Worm (Caenorhabditis elegans): Measurements from ENCODE around the gene his-2.
A peak's percentile ranks its signal among the peaks of the same experiment; 100 is the strongest.

his-2 gene

DNA sequence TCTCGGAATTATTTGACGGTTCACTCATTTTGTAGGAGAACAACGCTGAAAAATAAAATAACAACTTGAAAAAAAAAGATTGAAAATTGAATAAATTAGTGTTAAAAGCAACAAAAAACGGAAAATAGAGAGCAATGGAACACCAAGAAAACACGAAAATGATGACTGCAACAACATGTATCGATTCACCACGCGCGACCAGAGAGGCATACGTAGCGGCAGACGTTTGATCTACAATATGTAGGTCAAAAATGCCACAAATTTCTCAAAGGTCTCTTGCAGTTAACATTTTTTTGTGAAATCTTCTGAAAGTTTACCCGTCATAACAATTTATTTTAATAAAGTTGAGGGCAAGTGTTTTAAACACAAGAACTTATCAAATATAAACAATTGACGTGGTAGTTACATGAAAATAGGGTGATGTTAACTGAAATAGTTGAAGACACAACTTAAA lies 15.0 kb upstream of the his-2 start, which contains the start of gene F14H3.5:
F14H3.5 (minus strand) TSS at position 51 of the 454 bp plus-strand sequence.
- TF ChIP-seq mep-1 (tag; optimal IDR thresholded peaks at IDR 0.05) (no peak), efl-1 (optimal IDR thresholded peaks at IDR 0.05) (no peak), efl-1 (GFP tag; optimal IDR thresholded peaks at IDR 0.05 in 1 of 2) (peak in 1 of 2 experiments; percentile 12), ets-5 (GFP tag; IDR thresholded peaks at IDR 0.05) (no peak)

DNA sequence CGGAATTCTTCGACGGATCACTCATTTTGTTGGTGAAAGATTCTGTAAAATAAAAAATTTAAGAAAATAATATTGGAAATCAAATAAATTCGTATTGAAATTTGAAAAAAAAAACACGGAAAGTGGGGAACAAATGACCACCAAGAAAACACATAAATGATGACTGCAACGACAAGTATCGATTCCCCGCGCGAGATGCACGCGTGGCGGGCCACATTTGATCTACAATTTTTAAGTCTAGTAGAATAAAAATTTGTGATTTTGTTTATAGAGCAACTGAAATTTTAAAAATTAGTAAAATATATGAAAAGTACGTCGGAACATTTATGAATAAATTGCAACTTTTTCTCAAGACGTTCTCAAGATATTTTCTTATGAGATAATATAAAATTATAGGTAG lies 12.9 kb upstream of the his-2 start, which contains the start of gene F14H3.4:
F14H3.4 (minus strand) TSS at position 42 of the 400 bp plus-strand sequence.
- TF ChIP-seq irx-1 (tag; optimal IDR thresholded peaks at IDR 0.05) (no peak), lin-15B (tag; optimal IDR thresholded peaks at IDR 0.05) (no peak), efl-3 (GFP tag; optimal IDR thresholded peaks at IDR 0.05) (no peak), lir-3 (tag; optimal IDR thresholded peaks at IDR 0.05; ENCODE audit: poor library complexity) (no peak), C34B4.2 (tag; optimal IDR thresholded peaks at IDR 0.05) (no peak), hlh-17 (GFP tag; optimal IDR thresholded peaks at IDR 0.05; ENCODE audit: borderline replicate concordance) (no peak), nhr-11 (tag; optimal IDR thresholded peaks at IDR 0.05) (no peak), C16A3.4 (tag; optimal IDR thresholded peaks at IDR 0.05) (no peak), ces-1 (GFP tag; optimal IDR thresholded peaks at IDR 0.05) (no peak), fkh-10 (GFP tag; optimal IDR thresholded peaks at IDR 0.05) (no peak), tlp-1 (tag; optimal IDR thresholded peaks at IDR 0.05) (no peak), egl-27 (tag; optimal IDR thresholded peaks at IDR 0.05) (no peak), vab-15 (tag; optimal IDR thresholded peaks at IDR 0.05) (no peak), nhr-47 (tag; optimal IDR thresholded peaks at IDR 0.05) (no peak), snu-23 (GFP tag; optimal IDR thresholded peaks at IDR 0.05) (no peak), egl-13 (tag; optimal IDR thresholded peaks at IDR 0.05) (no peak), elt-2 (tag; optimal IDR thresholded peaks at IDR 0.05) (no peak), swsn-7 (tag; optimal IDR thresholded peaks at IDR 0.05) (no peak)

DNA sequence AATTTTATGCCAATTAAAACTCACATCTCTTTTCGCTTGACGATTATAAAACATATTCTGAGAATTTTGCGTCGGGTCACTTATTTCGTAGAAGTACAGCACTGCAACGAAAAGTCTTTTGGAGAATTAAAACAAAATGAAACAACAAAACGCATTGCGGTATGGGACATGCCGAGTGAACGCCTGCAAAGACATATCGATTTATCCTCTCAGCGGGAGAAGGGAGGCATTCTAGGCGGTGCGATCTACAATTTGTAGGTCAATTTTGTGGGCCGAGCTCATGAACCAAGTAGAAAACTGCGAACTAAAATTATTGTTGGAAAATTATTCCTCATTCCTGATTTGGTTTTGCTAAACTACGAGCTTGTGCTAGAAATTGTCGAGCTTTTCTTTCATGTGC lies 11.3 kb upstream of the his-2 start, which contains the start of gene F14H3.3:
F14H3.3 (minus strand) TSS at position 101 of the 400 bp plus-strand sequence.
- TF ChIP-seq alr-1 (tag; optimal IDR thresholded peaks at IDR 0.05; ENCODE audit: borderline replicate concordance) (no peak), unc-62 (GFP tag; optimal IDR thresholded peaks at IDR 0.05) (no peak)

DNA sequence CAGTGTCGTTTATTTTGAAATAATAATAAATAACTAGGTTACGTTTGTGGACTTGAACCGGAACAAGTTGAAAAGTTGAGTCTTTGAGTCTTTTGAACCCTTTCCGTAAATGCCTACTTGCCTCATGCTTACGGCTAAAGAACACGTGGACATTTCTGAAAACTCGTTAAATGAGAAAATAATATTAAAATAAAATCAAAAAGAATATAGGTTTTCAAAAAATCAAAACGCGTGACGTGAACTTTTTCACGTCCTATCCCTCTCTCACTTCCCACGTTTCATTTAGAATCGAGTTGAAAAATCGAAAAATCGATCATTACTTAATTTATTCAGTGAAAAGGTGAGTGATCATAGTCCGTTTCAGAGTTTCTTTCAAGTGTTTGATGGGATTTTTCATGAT lies 7.1 kb upstream of the his-2 start, which contains the start of gene best-12:
best-12 (plus strand) TSS at position 301 of the 400 bp plus-strand sequence.
- TF ChIP-seq jun-1 (tag; optimal IDR thresholded peaks at IDR 0.05) (no peak), unc-130 (tag; optimal IDR thresholded peaks at IDR 0.05) (no peak), mdl-1 (tag; optimal IDR thresholded peaks at IDR 0.05) (no peak), ztf-4 (tag; optimal IDR thresholded peaks at IDR 0.05) (no peak), efl-1 (optimal IDR thresholded peaks at IDR 0.05) (no peak), efl-1 (GFP tag; optimal IDR thresholded peaks at IDR 0.05 in 1 of 2) (no peak), elt-2 (tag; optimal IDR thresholded peaks at IDR 0.05) (no peak), unc-30 (tag; optimal IDR thresholded peaks at IDR 0.05) (no peak), nhr-237 (tag; optimal IDR thresholded peaks at IDR 0.05) (no peak), fkh-10 (GFP tag; optimal IDR thresholded peaks at IDR 0.05) (no peak), fos-1 (tag; optimal IDR thresholded peaks at IDR 0.05) (no peak), irx-1 (tag; optimal IDR thresholded peaks at IDR 0.05) (no peak), rnt-1 (tag; optimal IDR thresholded peaks at IDR 0.05) (no peak)

DNA sequence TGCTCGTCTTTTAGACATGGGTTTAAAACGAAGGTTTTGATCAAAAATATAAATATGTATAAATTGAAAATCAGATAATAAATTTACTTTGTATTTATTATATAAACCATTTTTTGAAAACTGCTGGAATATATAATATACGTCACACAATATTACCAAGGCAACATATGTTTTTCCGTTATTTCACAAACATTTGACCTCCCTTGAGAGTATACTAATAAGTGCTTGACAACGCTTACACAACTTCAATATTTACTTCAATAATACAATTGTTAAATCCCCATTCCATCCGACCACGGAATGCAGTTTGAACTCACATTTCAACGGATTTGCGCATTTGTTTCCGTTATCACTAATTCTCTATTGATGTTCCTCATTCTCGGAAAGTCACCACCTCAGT lies 5.4 kb upstream of the his-2 start, which contains the start of gene str-198:
str-198 (plus strand) TSS at position 301 of the 400 bp plus-strand sequence.
- TF ChIP-seq mep-1 (tag; optimal IDR thresholded peaks at IDR 0.05), result no peak
- no peak for TF ChIP-seq C04F5.9 (tag; optimal IDR thresholded peaks at IDR 0.05)
- no peak for TF ChIP-seq nhr-237 (tag; optimal IDR thresholded peaks at IDR 0.05)

DNA sequence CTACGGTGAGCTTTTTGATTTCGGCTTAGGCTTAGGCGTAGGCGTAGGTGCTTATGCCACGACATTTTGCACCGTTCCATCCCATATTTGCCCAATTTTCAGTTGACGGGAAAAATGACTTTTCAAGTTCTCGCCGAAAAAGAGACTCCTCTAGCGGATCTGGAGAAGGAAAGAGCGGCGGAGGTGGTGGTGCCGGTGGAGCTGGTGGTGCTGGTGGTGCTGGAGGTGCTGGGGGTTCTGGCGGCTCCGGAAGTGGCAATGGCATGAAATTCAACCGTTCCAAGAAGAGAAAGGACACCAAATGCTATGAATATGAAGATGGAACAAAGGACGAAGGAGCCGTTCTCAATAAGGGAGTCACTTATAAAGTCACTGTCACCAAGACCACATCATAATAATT lies 5.0 kb upstream of the his-2 start:
- no peak for TF ChIP-seq mep-1 (tag; optimal IDR thresholded peaks at IDR 0.05)
- TF ChIP-seq elt-3 (tag; optimal IDR thresholded peaks at IDR 0.05), result no peak
- TF ChIP-seq unc-62 (GFP tag; optimal IDR thresholded peaks at IDR 0.05), result no peak
- no peak for TF ChIP-seq zip-4 (GFP tag; optimal IDR thresholded peaks at IDR 0.05)
- TF ChIP-seq nhr-19 (GFP tag; conservative IDR thresholded peaks at IDR 0.05), result no peak
- no peak for TF ChIP-seq nhr-47 (tag; optimal IDR thresholded peaks at IDR 0.05)
- no peak for TF ChIP-seq ets-5 (GFP tag; IDR thresholded peaks at IDR 0.05)
- TF ChIP-seq swsn-7 (tag; optimal IDR thresholded peaks at IDR 0.05), result no peak
- no peak for TF ChIP-seq elt-2 (tag; optimal IDR thresholded peaks at IDR 0.05)
- TF ChIP-seq F16B12.6 (tag; optimal IDR thresholded peaks at IDR 0.05), result no peak
